Worm (Caenorhabditis elegans) whole organism, midembryonic: Measurements from ENCODE around the gene Y48B6A.13.

Source experiments
- flt-1 ChIP-seq: fragments of 200-800 bp; sonication (Bioruptor generic); IDR thresholded peaks from 2 replicates; pipeline ENCODE4 v1.3.6; 2022; ENCODE audit warnings: missing genetic modification characterization, missing compliant biosample characterization
- ztf-23 ChIP-seq: fragments of 200-800 bp; sonication (Bioruptor generic); IDR thresholded peaks from 2 replicates; pipeline ENCODE4 v1.3.6; 2022; ENCODE audit warnings: missing genetic modification reagents, missing genetic modification characterization, missing compliant biosample characterization

ce11 chrII:14269142-14269593, 43.1 kb upstream of the Y48B6A.13 start, which contains the start of gene Y54G11A.1:
- TF ChIP-seq ztf-23 (no peak), flt-1 (GFP tag; lab: Robert Waterston, UW) (no peak)
